Worm (Caenorhabditis elegans) whole organism, early embryonic: ENCODE results near the gene K02F6.3.

Experiments
- B0310.2 ChIP-seq: sonication (generic microtip); optimal IDR thresholded peaks from 2 replicates; lab custom pipeline; 2016; ENCODE audit warnings: mild to moderate bottlenecking, missing genetic modification characterization, missing compliant biosample characterization
- F13C5.2 ChIP-seq: sonication (generic microtip); optimal IDR thresholded peaks from 2 replicates; lab custom pipeline; 2017; ENCODE audit warnings: mild to moderate bottlenecking, missing genetic modification characterization, inconsistent platforms, missing compliant biosample characterization
- ama-1 ChIP-seq: fragments of 150-350 bp; optimal IDR thresholded peaks from 2 replicates; lab custom pipeline; 2014
- ceh-13 ChIP-seq: fragments of 200-800 bp; sonication (Bioruptor generic); optimal IDR thresholded peaks from 2 replicates; lab custom pipeline; 2018; ENCODE audit warnings: mild to moderate bottlenecking, missing genetic modification characterization, missing compliant biosample characterization
- ceh-36 ChIP-seq: sonication (generic microtip); optimal IDR thresholded peaks from 2 replicates; lab custom pipeline; 2016; ENCODE audit warnings: missing genetic modification characterization, inconsistent platforms, missing compliant biosample characterization
- flt-1 ChIP-seq: fragments of 200-800 bp; sonication (Bioruptor generic); IDR thresholded peaks from 2 replicates; pipeline ENCODE4 v1.3.6; 2022; ENCODE audit warnings: missing genetic modification characterization, missing compliant biosample characterization
- hmbx-1 ChIP-seq: sonication (generic microtip); optimal IDR thresholded peaks from 2 replicates; lab custom pipeline; 2016; ENCODE audit warnings: mild to moderate bottlenecking, missing genetic modification characterization, missing compliant biosample characterization
- hnd-1 ChIP-seq: sonication (generic microtip); optimal IDR thresholded peaks from 2 replicates; lab custom pipeline; 2016; ENCODE audit warnings: missing genetic modification characterization, missing compliant biosample characterization
- scrt-1 ChIP-seq: fragments of 200-800 bp; sonication (Bioruptor generic); IDR thresholded peaks from 2 replicates; pipeline ENCODE4 v1.3.6; 2022; ENCODE audit warnings: missing genetic modification characterization, missing compliant biosample characterization
- tra-4 ChIP-seq: sonication (generic microtip); optimal IDR thresholded peaks from 2 replicates; lab custom pipeline; 2017; ENCODE audit warnings: missing genetic modification characterization, missing compliant biosample characterization

- TF ChIP-seq ama-1 (no peak), tra-4 (no peak), hmbx-1 (no peak), B0310.2 (no peak), scrt-1 (GFP tag; lab: Robert Waterston, UW) (no peak), ceh-13 (GFP tag; lab: Kevin White, UChicago) (no peak), F13C5.2 (tag; lab: Kevin White, UChicago) (no peak), flt-1 (GFP tag; lab: Robert Waterston, UW) (no peak), hnd-1 (tag; lab: Kevin White, UChicago) (no peak), ceh-36 (no peak)
Observed at ce11 chrII:2537754-2538153, 8.3 kb upstream of the K02F6.3 start, which contains the start of gene K02F6.7.
